Worm (Caenorhabditis elegans): ENCODE data around the gene F55F1.2.

ce11 chrX:2763476-2764268 lies 6.2 kb downstream of the F55F1.2 start, which contains the start of gene unc-2:
- TF ChIP-seq nfya-1 (tag; optimal IDR thresholded peaks at IDR 0.05) (no peak), nhr-11 (tag; optimal IDR thresholded peaks at IDR 0.05) (no peak), pat-9 (tag; optimal IDR thresholded peaks at IDR 0.05) (no peak), fkh-10 (GFP tag; optimal IDR thresholded peaks at IDR 0.05) (no peak), K09A11.1 (tag; optimal IDR thresholded peaks at IDR 0.05; ENCODE audit: insufficient read depth) (no peak), ceh-34 (tag; optimal IDR thresholded peaks at IDR 0.05) (no peak), K02D7.2 (tag; optimal IDR thresholded peaks at IDR 0.05) (no peak), ceh-18 (tag; optimal IDR thresholded peaks at IDR 0.05) (no peak), ama-1 (optimal IDR thresholded peaks at IDR 0.05) (no peak)

Data from whole organism, late embryonic.